Fruit fly (Drosophila melanogaster): ENCODE results near the gene Wnt5.

Gene Wnt5

DNA sequence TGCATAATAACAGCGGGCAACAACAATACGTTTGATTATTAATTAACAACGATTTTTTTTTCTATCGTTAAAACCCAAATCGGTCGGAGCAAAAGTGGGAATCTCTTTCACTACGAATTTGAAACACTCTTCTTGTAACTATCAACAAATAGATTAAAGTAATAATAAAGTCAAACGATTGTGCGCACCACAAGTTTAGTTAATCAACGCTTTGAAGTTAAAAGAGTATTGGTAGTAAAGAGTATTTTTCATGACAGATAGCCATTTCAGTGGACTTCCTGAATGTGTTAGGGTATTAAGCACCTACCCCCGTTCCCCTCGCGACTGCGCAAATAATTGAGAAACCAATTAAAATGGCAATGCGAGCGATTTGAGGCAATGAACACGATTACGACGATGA lies 41.6 kb upstream of the Wnt5 start (continued):
- TF ChIP-seq ERR (GFP tag; optimal IDR thresholded peaks at IDR 0.05) (peak; percentile 30), grn (GFP tag; optimal IDR thresholded peaks at IDR 0.05) (no peak), Chrac-16 (GFP tag; optimal IDR thresholded peaks at IDR 0.05) (peak; percentile 54), CG2678 (tag; optimal IDR thresholded peaks at IDR 0.05) (peak; percentile 87), stwl (tag; optimal IDR thresholded peaks at IDR 0.05) (no peak), Neu2 (GFP tag; optimal IDR thresholded peaks at IDR 0.05; ENCODE audit: borderline replicate concordance) (no peak), Hey (tag; optimal IDR thresholded peaks at IDR 0.05) (no peak), kni (GFP tag; optimal IDR thresholded peaks at IDR 0.05) (no peak), nmo (GFP tag; optimal IDR thresholded peaks at IDR 0.05) (peak; percentile 78), CG34422 (GFP tag; IDR thresholded peaks at IDR 0.05) (peak; percentile 79), nau (GFP tag; optimal IDR thresholded peaks at IDR 0.05) (peak; percentile 24), Side (GFP tag; optimal IDR thresholded peaks at IDR 0.05) (peak; percentile 66), so (GFP tag; IDR thresholded peaks at IDR 0.05) (peak; percentile 67), CG12942 (GFP tag; optimal IDR thresholded peaks at IDR 0.05) (peak; percentile 51), Dref (GFP tag; IDR thresholded peaks at IDR 0.05) (0 out of 2 replicates have a peak, but pooled peaks have one; percentile 8), Hr78 (GFP tag; optimal IDR thresholded peaks at IDR 0.05) (no peak), peb (GFP tag; IDR thresholded peaks at IDR 0.05) (peak; percentile 55; the same call in 1 of the 2 replicates), Dek (tag; optimal IDR thresholded peaks at IDR 0.05) (peak; percentile 68), CG7987 (GFP tag; optimal IDR thresholded peaks at IDR 0.05) (peak; percentile 46), CG18476 (GFP tag; optimal IDR thresholded peaks at IDR 0.05) (peak; percentile 36), Camta (GFP tag; optimal IDR thresholded peaks at IDR 0.05) (peak; percentile 54), B-H2 (GFP tag; optimal IDR thresholded peaks at IDR 0.05) (peak; percentile 52), gsb (GFP tag; IDR thresholded peaks at IDR 0.05) (peak; percentile 89), emc (GFP tag; optimal IDR thresholded peaks at IDR 0.05) (peak; percentile 32), CG7556 (GFP tag; optimal IDR thresholded peaks at IDR 0.05) (peak; percentile 61), CG11723 (GFP tag; optimal IDR thresholded peaks at IDR 0.05) (peak; percentile 54), pzg (GFP tag; optimal IDR thresholded peaks at IDR 0.05) (no peak), mld (GFP tag; IDR thresholded peaks at IDR 0.05; ENCODE audit: partially characterized antibody) (no peak), CG15601 (tag; optimal IDR thresholded peaks at IDR 0.05) (peak; percentile 33), hth (optimal IDR thresholded peaks at IDR 0.05) (no peak), Sry-δ (GFP tag; optimal IDR thresholded peaks at IDR 0.05) (peak; percentile 27), Bteb2 (GFP tag; optimal IDR thresholded peaks at IDR 0.05) (peak; percentile 72), nom (GFP tag; optimal IDR thresholded peaks at IDR 0.05) (no peak), ftz-f1 (GFP tag; optimal IDR thresholded peaks at IDR 0.05) (no peak), CG14965 (GFP tag; optimal IDR thresholded peaks at IDR 0.05; ENCODE audit: borderline replicate concordance) (peak; percentile 0), CG14050 (GFP tag; IDR thresholded peaks at IDR 0.05) (peak; percentile 70), insv (GFP tag; optimal IDR thresholded peaks at IDR 0.05) (no peak), CG1603 (tag; optimal IDR thresholded peaks at IDR 0.05) (peak; percentile 85), ato (GFP tag; IDR thresholded peaks at IDR 0.05; ENCODE audit: partially characterized antibody) (no peak), CG30020 (tag; optimal IDR thresholded peaks at IDR 0.05) (no peak), CG12744 (GFP tag; optimal IDR thresholded peaks at IDR 0.05) (peak; percentile 58), CG11456 (GFP tag; IDR thresholded peaks at IDR 0.05) (peak; percentile 90), CG17612 (GFP tag; IDR thresholded peaks at IDR 0.05) (peak; percentile 34), sc (optimal IDR thresholded peaks at IDR 0.05) (no peak), sc (GFP tag; optimal IDR thresholded peaks at IDR 0.05) (peak; percentile 22), CG4617 (GFP tag; optimal IDR thresholded peaks at IDR 0.05; ENCODE audit: borderline replicate concordance) (no peak), ems (GFP tag; optimal IDR thresholded peaks at IDR 0.05) (peak; percentile 70), danr (GFP tag; IDR thresholded peaks at IDR 0.05) (peak; percentile 77), org-1 (GFP tag; optimal IDR thresholded peaks at IDR 0.05) (peak; percentile 61), ase (GFP tag; IDR thresholded peaks at IDR 0.05) (peak; percentile 81), CG6683 (GFP tag; optimal IDR thresholded peaks at IDR 0.05) (no peak)

All from whole organism, embryonic.